Fruit fly (Drosophila melanogaster) S2 (cell line): Measurements from ENCODE around the gene CG7900.

Experiments
- CG8478 ChIP-seq: fragments of >200 bp; optimal IDR thresholded peaks from 2 replicates; lab custom pipeline; 2018
- CTCF ChIP-seq, 2 experiments: fragments of >200 bp; optimal IDR thresholded peaks; 2 replicates each; lab custom pipeline; 2018

DNA sequence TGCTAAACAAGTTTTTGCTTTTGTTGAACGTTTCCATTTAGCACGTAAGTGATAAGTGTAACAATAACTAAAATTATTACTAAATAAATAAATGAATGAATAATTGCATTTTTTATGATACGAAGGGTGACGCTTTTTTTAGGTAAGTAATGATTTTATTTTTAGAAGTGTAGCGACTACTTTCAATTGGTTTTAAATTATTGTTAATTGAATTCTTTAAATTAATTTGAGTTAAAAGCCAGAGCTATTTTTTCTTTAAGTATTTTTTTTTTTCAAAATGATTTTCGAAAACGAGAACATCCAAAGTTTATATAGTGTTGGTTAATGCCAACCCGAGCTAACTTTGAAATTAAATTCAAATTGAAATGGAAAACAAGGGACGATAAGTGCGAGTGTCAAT, 7.0 kb upstream of the CG7900 start, which contains the start of gene CG7910:
- TF ChIP-seq CTCF (optimal IDR thresholded peaks at IDR 0.05; lab: Kevin White, UChicago), result no peak
- TF ChIP-seq CG8478 (lab: Kevin White, UChicago), result no peak
